Worm (Caenorhabditis elegans) whole organism, midembryonic: ENCODE data around the gene ntl-2.

Experiments
- ztf-23 ChIP-seq: fragments of 200-800 bp; sonication (Bioruptor generic); IDR thresholded peaks from 2 replicates; pipeline ENCODE4 v1.3.6; 2022; ENCODE audit warnings: missing genetic modification reagents, missing genetic modification characterization, missing compliant biosample characterization
- ztf-29 ChIP-seq: fragments of 200-800 bp; sonication (Bioruptor generic); IDR thresholded peaks from 2 replicates; pipeline ENCODE4 v1.3.6; 2022; ENCODE audit warnings: missing genetic modification reagents, missing genetic modification characterization, missing compliant biosample characterization

DNA sequence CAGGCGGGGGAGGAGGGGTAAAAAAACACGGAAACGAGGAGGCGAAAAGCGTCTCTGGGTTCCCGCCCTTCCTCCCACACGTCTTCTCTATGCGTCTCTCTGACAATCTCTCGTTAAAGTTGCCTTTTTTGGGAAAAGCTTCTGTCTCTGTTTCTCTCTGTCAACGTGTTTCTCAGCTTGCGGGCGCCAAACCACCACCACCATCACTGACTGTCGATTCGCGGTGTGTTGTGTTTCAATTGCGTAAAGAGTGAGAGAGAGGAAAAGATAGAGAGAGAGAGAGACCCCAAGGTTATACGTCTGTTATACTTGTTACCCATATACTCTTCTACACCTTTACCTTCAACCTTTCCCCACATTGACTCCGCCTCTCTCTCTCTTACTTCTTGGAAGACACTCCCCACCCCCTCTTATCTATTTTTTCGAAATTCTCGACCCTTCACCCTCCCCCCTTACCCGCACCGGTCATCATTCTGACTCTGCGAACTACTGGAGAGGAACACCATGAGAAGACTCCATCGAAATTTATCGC lies 16.3 kb upstream of the ntl-2 start, which contains the start of gene mlt-7:
- no peak for TF ChIP-seq ztf-23 (GFP tag; lab: Robert Waterston, UW)
- no peak for TF ChIP-seq ztf-29 (GFP tag; lab: Robert Waterston, UW)
